Fruit fly (Drosophila melanogaster) whole organism, wandering third instar larva: ENCODE data around the gene CG11106.
A peak's percentile ranks its signal among the peaks of the same experiment; 100 is the strongest.

ENCODE experiments used
- Abd-B ChIP-seq: fragments of >200 bp; optimal IDR thresholded peaks from 2 replicates; lab custom pipeline; 2017; ENCODE audit warnings: missing biosample characterization, missing genetic modification characterization
- CG32264 ChIP-seq: fragments of 200-800 bp; sonication (Bioruptor generic); optimal IDR thresholded peaks from 2 replicates; lab custom pipeline; 2016; ENCODE audit warnings: missing biosample characterization, missing genetic modification characterization
- CG9705 ChIP-seq: fragments of 200-800 bp; sonication (Bioruptor generic); optimal IDR thresholded peaks from 2 replicates; lab custom pipeline; 2018; ENCODE audit warnings: missing biosample characterization, mild to moderate bottlenecking, missing genetic modification characterization
- CrebA ChIP-seq: fragments of 200-800 bp; sonication (Bioruptor generic); optimal IDR thresholded peaks from 2 replicates; lab custom pipeline; 2016; ENCODE audit warnings: missing biosample characterization, mild to moderate bottlenecking, missing genetic modification characterization, borderline replicate concordance
- Dfd ChIP-seq: fragments of >200 bp; optimal IDR thresholded peaks from 2 replicates; lab custom pipeline; 2017; ENCODE audit warnings: missing biosample characterization, missing genetic modification characterization
- Dif ChIP-seq: fragments of 200-275, 200-300 bp; sonication (Bioruptor generic); optimal IDR thresholded peaks from 2 replicates; lab custom pipeline; 2018; ENCODE audit warnings: missing biosample characterization, missing genetic modification characterization; ENCODE audit not compliant: partially characterized antibody
- GATAd ChIP-seq: sonication (Bioruptor generic); optimal IDR thresholded peaks from 2 replicates; lab custom pipeline; 2016; ENCODE audit warnings: missing biosample characterization, missing genetic modification characterization
- HLH106 ChIP-seq: fragments of 200-800 bp; optimal IDR thresholded peaks from 3 replicates; lab custom pipeline; 2019; ENCODE audit warnings: missing biosample characterization, mild to moderate bottlenecking, missing genetic modification characterization, moderate library complexity
- Hnf4 ChIP-seq: fragments of 200-800 bp; sonication (Bioruptor generic); optimal IDR thresholded peaks from 2 replicates; lab custom pipeline; 2016; ENCODE audit warnings: missing biosample characterization, mild to moderate bottlenecking, missing genetic modification characterization
- Hr78 ChIP-seq: fragments of >200 bp; optimal IDR thresholded peaks from 2 replicates; lab custom pipeline; 2017; ENCODE audit warnings: missing biosample characterization, missing genetic modification characterization
- Hr83 ChIP-seq: fragments of 200-300 bp; sonication (Bioruptor generic); optimal IDR thresholded peaks from 2 replicates; lab custom pipeline; 2016; ENCODE audit warnings: missing biosample characterization, mild to moderate bottlenecking, missing genetic modification characterization, moderate library complexity; ENCODE audit not compliant: poor library complexity, severe bottlenecking
- Jra ChIP-seq: sonication (Bioruptor generic); optimal IDR thresholded peaks from 2 replicates; lab custom pipeline; 2016; ENCODE audit warnings: missing biosample characterization, missing genetic modification characterization
- Mio ChIP-seq: sonication (Bioruptor generic); optimal IDR thresholded peaks from 2 replicates; lab custom pipeline; 2016; ENCODE audit warnings: missing biosample characterization, missing genetic modification characterization
- Myc ChIP-seq: fragments of >200 bp; optimal IDR thresholded peaks from 2 replicates; lab custom pipeline; 2017
- N ChIP-seq: fragments of >200 bp; optimal IDR thresholded peaks from 2 replicates; lab custom pipeline; 2018; ENCODE audit warnings: missing biosample characterization, missing external identifiers, missing genetic modification characterization
- OdsH ChIP-seq: fragments of 200-800 bp; sonication (Bioruptor generic); optimal IDR thresholded peaks from 2 replicates; lab custom pipeline; 2016; ENCODE audit warnings: missing biosample characterization, mild to moderate bottlenecking, missing genetic modification characterization
- Rel ChIP-seq, 2 experiments: fragments of 200-800 bp; sonication (Bioruptor generic) in 1 of 2; optimal IDR thresholded peaks; 2 replicates in 1 of 2; 3 replicates in 1 of 2; lab custom pipeline; 2016 to 2019; ENCODE audit warnings: mild to moderate bottlenecking in 2 of 2, missing biosample characterization in 2 of 2, missing genetic modification characterization in 2 of 2, moderate library complexity in 1 of 2
- Sp1 ChIP-seq: fragments of 200-800 bp; sonication (Bioruptor generic); optimal IDR thresholded peaks from 3 replicates; lab custom pipeline; 2019; ENCODE audit warnings: missing biosample characterization, mild to moderate bottlenecking, missing genetic modification characterization, moderate library complexity
- Vsx2 ChIP-seq: fragments of 200-300, 225-300 bp; sonication (Bioruptor generic); optimal IDR thresholded peaks from 2 replicates; lab custom pipeline; 2018; ENCODE audit warnings: missing biosample characterization, missing genetic modification characterization; ENCODE audit not compliant: partially characterized antibody
- br ChIP-seq: fragments of 200-800 bp; sonication (Bioruptor generic); optimal IDR thresholded peaks from 2 replicates; lab custom pipeline; 2016; ENCODE audit warnings: missing biosample characterization, missing genetic modification characterization
- brk ChIP-seq: fragments of 200-800 bp; sonication (Bioruptor generic); optimal IDR thresholded peaks from 2 replicates; lab custom pipeline; 2016; ENCODE audit warnings: missing biosample characterization, mild to moderate bottlenecking, missing genetic modification characterization
- dl ChIP-seq, 2 experiments: fragments of 175-275, 200-275 bp in 1 of 2; fragments of 200-275 bp in 1 of 2; sonication (Bioruptor generic); optimal IDR thresholded peaks; lab custom pipeline; 2018; ENCODE audit warnings: mild to moderate bottlenecking in 2 of 2, missing biosample characterization in 2 of 2, missing genetic modification characterization in 2 of 2, moderate library complexity in 2 of 2; ENCODE audit not compliant: partially characterized antibody in 2 of 2, insufficient read depth in 1 of 2
- dmrt93B ChIP-seq: fragments of 200-800 bp; sonication (Bioruptor generic); optimal IDR thresholded peaks from 2 replicates; lab custom pipeline; 2018; ENCODE audit warnings: missing biosample characterization, mild to moderate bottlenecking, missing genetic modification characterization
- dsf ChIP-seq: sonication (Bioruptor generic); optimal IDR thresholded peaks from 2 replicates; lab custom pipeline; 2016; ENCODE audit warnings: missing biosample characterization, missing genetic modification characterization, borderline replicate concordance
- ey ChIP-seq: fragments of 200-800 bp; sonication (Bioruptor generic); optimal IDR thresholded peaks from 2 replicates; lab custom pipeline; 2016; ENCODE audit warnings: missing biosample characterization, missing genetic modification characterization
- foxo ChIP-seq, 2 experiments: fragments of 200-800 bp; sonication (Bioruptor generic); optimal IDR thresholded peaks; 2 replicates in 1 of 2; 3 replicates in 1 of 2; lab custom pipeline; 2016 to 2017; ENCODE audit warnings: missing biosample characterization in 2 of 2, missing genetic modification characterization in 2 of 2
- fru ChIP-seq: fragments of 200-800 bp; sonication (Bioruptor generic); optimal IDR thresholded peaks from 3 replicates; lab custom pipeline; 2016; ENCODE audit warnings: missing biosample characterization, mild to moderate bottlenecking, missing genetic modification characterization
- h ChIP-seq: fragments of 200-800 bp; sonication (Bioruptor generic); optimal IDR thresholded peaks from 3 replicates; lab custom pipeline; 2016; ENCODE audit warnings: missing biosample characterization, mild to moderate bottlenecking, missing genetic modification characterization
- jim ChIP-seq: fragments of 175-275, 200-325 bp; sonication (Bioruptor generic); optimal IDR thresholded peaks from 2 replicates; lab custom pipeline; 2016; ENCODE audit warnings: missing biosample characterization, mild to moderate bottlenecking, missing genetic modification characterization
- lola ChIP-seq: fragments of >200 bp; optimal IDR thresholded peaks from 2 replicates; lab custom pipeline; 2017; ENCODE audit warnings: missing biosample characterization, missing genetic modification characterization
- pan ChIP-seq: fragments of >200 bp; optimal IDR thresholded peaks from 2 replicates; lab custom pipeline; 2017
- psq ChIP-seq: fragments of 200-800 bp; sonication (Bioruptor generic); optimal IDR thresholded peaks from 3 replicates; lab custom pipeline; 2017; ENCODE audit warnings: missing biosample characterization, mild to moderate bottlenecking, missing genetic modification characterization, moderate library complexity
- rgr ChIP-seq: fragments of 200-800 bp; sonication (Bioruptor generic); optimal IDR thresholded peaks from 3 replicates; lab custom pipeline; 2016; ENCODE audit warnings: missing biosample characterization, mild to moderate bottlenecking, missing genetic modification characterization
- sage ChIP-seq: fragments of 200-800 bp; sonication (Bioruptor generic); optimal IDR thresholded peaks from 2 replicates; lab custom pipeline; 2016; ENCODE audit warnings: missing biosample characterization, mild to moderate bottlenecking, missing genetic modification characterization
- tai ChIP-seq: sonication (Bioruptor generic); optimal IDR thresholded peaks from 2 replicates; lab custom pipeline; 2016; ENCODE audit warnings: missing biosample characterization, missing genetic modification characterization
- usp ChIP-seq: fragments of >200 bp; optimal IDR thresholded peaks from 2 replicates; lab custom pipeline; 2017; ENCODE audit warnings: missing biosample characterization, missing genetic modification characterization
- woc ChIP-seq: sonication (Bioruptor generic); optimal IDR thresholded peaks from 2 replicates; lab custom pipeline; 2016; ENCODE audit warnings: missing biosample characterization, mild to moderate bottlenecking, missing genetic modification characterization

Gene CG11106

DNA sequence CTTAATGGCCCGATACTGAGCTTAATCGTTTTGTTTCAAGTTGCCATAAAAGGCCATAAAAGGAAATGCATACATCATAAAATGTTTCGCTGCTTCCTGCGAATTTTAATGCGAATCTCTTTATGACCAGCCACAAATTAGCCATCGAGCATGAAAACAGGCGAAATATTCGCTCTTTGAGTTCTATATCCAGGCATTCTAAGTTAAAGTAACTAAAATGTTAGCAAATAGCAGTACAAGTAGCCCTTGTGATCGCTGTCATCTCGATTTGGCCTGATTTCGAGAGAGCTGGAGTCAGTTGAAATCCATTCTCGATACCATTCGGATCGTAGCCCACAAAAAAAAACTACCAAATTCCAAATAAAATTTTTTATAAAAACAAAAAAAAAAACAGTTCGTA is at the start of gene CG11106:
CG11106 (plus strand) TSS at position 301 of the 400 bp plus-strand sequence.
- TF ChIP-seq Hnf4 (GFP tag; lab: Kevin White, UChicago), result no peak
- no peak for TF ChIP-seq Rel (GFP tag; optimal IDR thresholded peaks at IDR 0.05; lab: Kevin White, UChicago)
- no peak for TF ChIP-seq Rel (tag; optimal IDR thresholded peaks at IDR 0.05; lab: Kevin White, UChicago)
- no peak for TF ChIP-seq Jra (GFP tag; lab: Kevin White, UChicago)
- no peak for TF ChIP-seq dsf (GFP tag; lab: Kevin White, UChicago)
- no peak for TF ChIP-seq N (GFP tag; lab: Kevin White, UChicago)
- no peak for TF ChIP-seq Dif (GFP tag; lab: Kevin White, UChicago)
- TF ChIP-seq CG32264, result no peak
- no peak for TF ChIP-seq CrebA (GFP tag; lab: Kevin White, UChicago)

dm6 chrX:11153413-11153812 is 48.6 kb upstream of the CG11106 start:
- TF ChIP-seq h (GFP tag; lab: Kevin White, UChicago), result no peak
- no peak for TF ChIP-seq Hr78 (GFP tag; lab: Kevin White, UChicago)
- no peak for TF ChIP-seq CrebA (GFP tag; lab: Kevin White, UChicago)
- TF ChIP-seq psq (GFP tag; lab: Kevin White, UChicago), result no peak
- TF ChIP-seq sage, result peak; percentile 23

DNA sequence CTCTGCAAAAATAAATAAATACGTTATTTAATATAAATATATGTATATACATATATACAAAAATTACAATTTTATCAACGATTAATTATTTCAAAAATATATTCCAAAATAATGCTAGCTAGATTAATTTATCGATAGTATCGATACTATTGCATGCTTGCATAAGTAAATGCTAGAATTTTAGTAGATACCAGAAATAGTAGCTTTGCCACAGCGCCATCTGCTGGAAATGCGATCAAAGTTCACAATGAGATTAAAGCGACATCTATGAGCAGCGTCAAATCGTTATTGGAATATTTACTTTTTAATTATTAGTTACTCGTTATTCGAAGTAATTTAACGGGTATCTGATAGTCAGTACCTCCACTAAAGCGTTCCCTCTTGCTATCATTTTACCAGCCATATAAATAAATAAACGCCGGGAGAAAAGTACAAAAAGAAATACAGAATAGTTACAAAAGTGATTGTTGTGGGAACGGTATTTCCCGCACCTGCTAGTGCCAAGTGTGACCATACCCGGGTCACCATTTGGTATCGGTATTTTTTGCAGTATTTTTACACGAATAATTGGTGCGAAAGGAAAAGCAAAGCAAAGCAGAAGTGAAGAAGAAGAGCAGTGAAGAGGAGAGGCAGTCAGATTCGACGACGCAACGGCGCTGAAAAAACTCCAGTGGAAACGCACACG is 48.1 kb upstream of the CG11106 start, which contains the start of the genes rtv and Dlic:
rtv (minus strand) TSS at position 165 of the 685 bp plus-strand sequence.
Dlic (plus strand) TSS at position 596 of the 685 bp plus-strand sequence.
- TF ChIP-seq Jra (GFP tag; lab: Kevin White, UChicago), result no peak
- no peak for TF ChIP-seq Vsx2 (GFP tag; lab: Kevin White, UChicago)
- TF ChIP-seq CG32264, result no peak
- TF ChIP-seq sage, result no peak
- no peak for TF ChIP-seq OdsH (GFP tag; lab: Kevin White, UChicago)
- no peak for TF ChIP-seq CG9705 (GFP tag; lab: Kevin White, UChicago)
- TF ChIP-seq h (GFP tag; lab: Kevin White, UChicago), result no peak
- no peak for TF ChIP-seq GATAd (GFP tag; lab: Kevin White, UChicago)
- no peak for TF ChIP-seq brk (GFP tag; lab: Kevin White, UChicago)
- no peak for TF ChIP-seq Rel (GFP tag; optimal IDR thresholded peaks at IDR 0.05; lab: Kevin White, UChicago)
- peak; percentile 43 for TF ChIP-seq Rel (tag; optimal IDR thresholded peaks at IDR 0.05; lab: Kevin White, UChicago)
- TF ChIP-seq foxo (GFP tag; optimal IDR thresholded peaks at IDR 0.05; lab: Kevin White, UChicago), result peak in 1 of 2 experiments; percentile 51
- no peak for TF ChIP-seq Abd-B (GFP tag; lab: Kevin White, UChicago)
- peak; percentile 29 for TF ChIP-seq HLH106 (tag; lab: Kevin White, UChicago)
- no peak for TF ChIP-seq dsf (GFP tag; lab: Kevin White, UChicago)
- peak; percentile 99 for TF ChIP-seq psq (GFP tag; lab: Kevin White, UChicago)
- TF ChIP-seq Mio (GFP tag; lab: Kevin White, UChicago), result no peak
- no peak for TF ChIP-seq Hr83 (GFP tag; lab: Kevin White, UChicago)
- no peak for TF ChIP-seq N (GFP tag; lab: Kevin White, UChicago)
- no peak for TF ChIP-seq Sp1 (GFP tag; lab: Kevin White, UChicago)
- peak; percentile 65 for TF ChIP-seq Myc (lab: Kevin White, UChicago)
- no peak for TF ChIP-seq jim (GFP tag; lab: Kevin White, UChicago)
- TF ChIP-seq ey, result no peak
- TF ChIP-seq rgr (GFP tag; lab: Kevin White, UChicago), result peak; percentile 8
- no peak for TF ChIP-seq tai (GFP tag; lab: Kevin White, UChicago)
- no peak for TF ChIP-seq dmrt93B (GFP tag; lab: Kevin White, UChicago)
- peak; percentile 45 for TF ChIP-seq fru (GFP tag; lab: Kevin White, UChicago)
- no peak for TF ChIP-seq woc (GFP tag; lab: Kevin White, UChicago)
- TF ChIP-seq pan (lab: Kevin White, UChicago), result no peak
- no peak for TF ChIP-seq usp (GFP tag; lab: Kevin White, UChicago)
- TF ChIP-seq br (GFP tag; lab: Kevin White, UChicago), result no peak
- TF ChIP-seq CrebA (GFP tag; lab: Kevin White, UChicago), result no peak
- TF ChIP-seq Dfd (GFP tag; lab: Kevin White, UChicago), result no peak
- TF ChIP-seq Dif (GFP tag; lab: Kevin White, UChicago), result no peak
- no peak for TF ChIP-seq dl (GFP tag; optimal IDR thresholded peaks at IDR 0.05; lab: Kevin White, UChicago; ENCODE audit: insufficient read depth in 1 of 2, partially characterized antibody in 2 of 2)
- no peak for TF ChIP-seq Hnf4 (GFP tag; lab: Kevin White, UChicago)
- no peak for TF ChIP-seq lola (GFP tag; lab: Kevin White, UChicago)
- TF ChIP-seq Hr78 (GFP tag; lab: Kevin White, UChicago), result no peak
- TF ChIP-seq, all 38 proteins: peak for 7
